Fruit fly (Drosophila melanogaster) whole organism, wandering third instar larva: ENCODE results near the gene VGlut.

Source experiments
- Abd-B ChIP-seq: fragments of >200 bp; optimal IDR thresholded peaks from 2 replicates; lab custom pipeline; 2017; ENCODE audit warnings: missing biosample characterization, missing genetic modification characterization
- CG32264 ChIP-seq: fragments of 200-800 bp; sonication (Bioruptor generic); optimal IDR thresholded peaks from 2 replicates; lab custom pipeline; 2016; ENCODE audit warnings: missing biosample characterization, missing genetic modification characterization
- CrebA ChIP-seq: fragments of 200-800 bp; sonication (Bioruptor generic); optimal IDR thresholded peaks from 2 replicates; lab custom pipeline; 2016; ENCODE audit warnings: missing biosample characterization, mild to moderate bottlenecking, missing genetic modification characterization, borderline replicate concordance
- Dfd ChIP-seq: fragments of >200 bp; optimal IDR thresholded peaks from 2 replicates; lab custom pipeline; 2017; ENCODE audit warnings: missing biosample characterization, missing genetic modification characterization
- Dif ChIP-seq: fragments of 200-275, 200-300 bp; sonication (Bioruptor generic); optimal IDR thresholded peaks from 2 replicates; lab custom pipeline; 2018; ENCODE audit warnings: missing biosample characterization, missing genetic modification characterization; ENCODE audit not compliant: partially characterized antibody
- GATAd ChIP-seq: sonication (Bioruptor generic); optimal IDR thresholded peaks from 2 replicates; lab custom pipeline; 2016; ENCODE audit warnings: missing biosample characterization, missing genetic modification characterization
- HLH106 ChIP-seq: fragments of 200-800 bp; optimal IDR thresholded peaks from 3 replicates; lab custom pipeline; 2019; ENCODE audit warnings: missing biosample characterization, mild to moderate bottlenecking, missing genetic modification characterization, moderate library complexity
- Hnf4 ChIP-seq: fragments of 200-800 bp; sonication (Bioruptor generic); optimal IDR thresholded peaks from 2 replicates; lab custom pipeline; 2016; ENCODE audit warnings: missing biosample characterization, mild to moderate bottlenecking, missing genetic modification characterization
- Hr78 ChIP-seq: fragments of >200 bp; optimal IDR thresholded peaks from 2 replicates; lab custom pipeline; 2017; ENCODE audit warnings: missing biosample characterization, missing genetic modification characterization
- Hr83 ChIP-seq: fragments of 200-300 bp; sonication (Bioruptor generic); optimal IDR thresholded peaks from 2 replicates; lab custom pipeline; 2016; ENCODE audit warnings: missing biosample characterization, mild to moderate bottlenecking, missing genetic modification characterization, moderate library complexity; ENCODE audit not compliant: poor library complexity, severe bottlenecking
- Jra ChIP-seq: sonication (Bioruptor generic); optimal IDR thresholded peaks from 2 replicates; lab custom pipeline; 2016; ENCODE audit warnings: missing biosample characterization, missing genetic modification characterization
- Mio ChIP-seq: sonication (Bioruptor generic); optimal IDR thresholded peaks from 2 replicates; lab custom pipeline; 2016; ENCODE audit warnings: missing biosample characterization, missing genetic modification characterization
- Myc ChIP-seq: fragments of >200 bp; optimal IDR thresholded peaks from 2 replicates; lab custom pipeline; 2017
- N ChIP-seq: fragments of >200 bp; optimal IDR thresholded peaks from 2 replicates; lab custom pipeline; 2018; ENCODE audit warnings: missing biosample characterization, missing external identifiers, missing genetic modification characterization
- Rel ChIP-seq, 2 experiments: fragments of 200-800 bp; sonication (Bioruptor generic) in 1 of 2; optimal IDR thresholded peaks; 2 replicates in 1 of 2; 3 replicates in 1 of 2; lab custom pipeline; 2016 to 2019; ENCODE audit warnings: mild to moderate bottlenecking in 2 of 2, missing biosample characterization in 2 of 2, missing genetic modification characterization in 2 of 2, moderate library complexity in 1 of 2
- Sp1 ChIP-seq: fragments of 200-800 bp; sonication (Bioruptor generic); optimal IDR thresholded peaks from 3 replicates; lab custom pipeline; 2019; ENCODE audit warnings: missing biosample characterization, mild to moderate bottlenecking, missing genetic modification characterization, moderate library complexity
- Vsx2 ChIP-seq: fragments of 200-300, 225-300 bp; sonication (Bioruptor generic); optimal IDR thresholded peaks from 2 replicates; lab custom pipeline; 2018; ENCODE audit warnings: missing biosample characterization, missing genetic modification characterization; ENCODE audit not compliant: partially characterized antibody
- brk ChIP-seq: fragments of 200-800 bp; sonication (Bioruptor generic); optimal IDR thresholded peaks from 2 replicates; lab custom pipeline; 2016; ENCODE audit warnings: missing biosample characterization, mild to moderate bottlenecking, missing genetic modification characterization
- dmrt93B ChIP-seq: fragments of 200-800 bp; sonication (Bioruptor generic); optimal IDR thresholded peaks from 2 replicates; lab custom pipeline; 2018; ENCODE audit warnings: missing biosample characterization, mild to moderate bottlenecking, missing genetic modification characterization
- foxo ChIP-seq, 2 experiments: fragments of 200-800 bp; sonication (Bioruptor generic); optimal IDR thresholded peaks; 2 replicates in 1 of 2; 3 replicates in 1 of 2; lab custom pipeline; 2016 to 2017; ENCODE audit warnings: missing biosample characterization in 2 of 2, missing genetic modification characterization in 2 of 2
- fru ChIP-seq: fragments of 200-800 bp; sonication (Bioruptor generic); optimal IDR thresholded peaks from 3 replicates; lab custom pipeline; 2016; ENCODE audit warnings: missing biosample characterization, mild to moderate bottlenecking, missing genetic modification characterization
- h ChIP-seq: fragments of 200-800 bp; sonication (Bioruptor generic); optimal IDR thresholded peaks from 3 replicates; lab custom pipeline; 2016; ENCODE audit warnings: missing biosample characterization, mild to moderate bottlenecking, missing genetic modification characterization
- jim ChIP-seq: fragments of 175-275, 200-325 bp; sonication (Bioruptor generic); optimal IDR thresholded peaks from 2 replicates; lab custom pipeline; 2016; ENCODE audit warnings: missing biosample characterization, mild to moderate bottlenecking, missing genetic modification characterization
- lola ChIP-seq: fragments of >200 bp; optimal IDR thresholded peaks from 2 replicates; lab custom pipeline; 2017; ENCODE audit warnings: missing biosample characterization, missing genetic modification characterization
- pan ChIP-seq: fragments of >200 bp; optimal IDR thresholded peaks from 2 replicates; lab custom pipeline; 2017
- rgr ChIP-seq: fragments of 200-800 bp; sonication (Bioruptor generic); optimal IDR thresholded peaks from 3 replicates; lab custom pipeline; 2016; ENCODE audit warnings: missing biosample characterization, mild to moderate bottlenecking, missing genetic modification characterization
- sage ChIP-seq: fragments of 200-800 bp; sonication (Bioruptor generic); optimal IDR thresholded peaks from 2 replicates; lab custom pipeline; 2016; ENCODE audit warnings: missing biosample characterization, mild to moderate bottlenecking, missing genetic modification characterization
- sv ChIP-seq: fragments of 200-800 bp; sonication (Bioruptor generic); optimal IDR thresholded peaks from 3 replicates; lab custom pipeline; 2016; ENCODE audit warnings: missing biosample characterization, missing genetic modification characterization
- tai ChIP-seq: sonication (Bioruptor generic); optimal IDR thresholded peaks from 2 replicates; lab custom pipeline; 2016; ENCODE audit warnings: missing biosample characterization, missing genetic modification characterization
- usp ChIP-seq: fragments of >200 bp; optimal IDR thresholded peaks from 2 replicates; lab custom pipeline; 2017; ENCODE audit warnings: missing biosample characterization, missing genetic modification characterization
- woc ChIP-seq: sonication (Bioruptor generic); optimal IDR thresholded peaks from 2 replicates; lab custom pipeline; 2016; ENCODE audit warnings: missing biosample characterization, mild to moderate bottlenecking, missing genetic modification characterization

VGlut gene

DNA sequence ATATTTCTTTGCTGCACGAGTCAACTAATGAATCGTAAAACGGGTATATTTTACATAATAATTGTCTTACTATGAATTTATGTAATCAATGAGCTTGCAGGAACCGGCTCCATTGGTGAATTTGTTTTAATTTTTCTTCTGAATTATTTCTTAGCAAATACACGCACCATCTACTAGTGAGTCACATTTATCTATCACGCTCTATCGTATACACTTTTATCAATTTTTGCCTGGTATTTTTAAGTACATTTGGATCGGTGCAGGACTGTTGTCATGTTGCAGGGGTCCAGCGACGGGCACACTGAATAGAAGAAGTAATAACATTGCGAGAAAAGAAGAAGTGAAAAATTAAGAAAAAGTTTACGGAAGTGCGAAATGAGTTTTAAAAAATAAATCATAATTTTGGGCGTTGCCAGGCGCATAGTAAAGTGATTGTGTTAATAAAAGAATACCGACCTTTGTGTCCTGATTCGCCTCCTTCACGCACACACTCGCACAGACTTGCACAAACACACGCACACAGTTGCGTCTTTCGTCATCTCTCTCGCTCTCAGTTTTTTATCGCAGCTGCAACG lies 34.9 kb upstream of the VGlut start, which contains the start of the genes Rab5 and Axud1:
Gene Rab5, minus strand, starts transcription at position 197 of the 575 bp plus-strand sequence.
Gene Axud1, plus strand, starts transcription at position 269 of the 575 bp plus-strand sequence.
- TF ChIP-seq Hnf4 (GFP tag; lab: Kevin White, UChicago) (no peak), pan (no peak), Jra (GFP tag; lab: Kevin White, UChicago) (peak; percentile 45), rgr (GFP tag; lab: Kevin White, UChicago) (no peak), tai (GFP tag; lab: Kevin White, UChicago) (no peak), Mio (no peak), Dif (GFP tag; lab: Kevin White, UChicago) (no peak), CrebA (GFP tag; lab: Kevin White, UChicago) (no peak), CG32264 (no peak), fru (GFP tag; lab: Kevin White, UChicago) (peak; percentile 47), h (GFP tag; lab: Kevin White, UChicago) (peak; percentile 17), woc (GFP tag; lab: Kevin White, UChicago) (no peak), brk (peak; percentile 28), Myc (lab: Kevin White, UChicago) (no peak), Hr83 (peak; percentile 33), sv (GFP tag; lab: Kevin White, UChicago) (no peak), jim (GFP tag; lab: Kevin White, UChicago) (no peak), usp (no peak)

DNA sequence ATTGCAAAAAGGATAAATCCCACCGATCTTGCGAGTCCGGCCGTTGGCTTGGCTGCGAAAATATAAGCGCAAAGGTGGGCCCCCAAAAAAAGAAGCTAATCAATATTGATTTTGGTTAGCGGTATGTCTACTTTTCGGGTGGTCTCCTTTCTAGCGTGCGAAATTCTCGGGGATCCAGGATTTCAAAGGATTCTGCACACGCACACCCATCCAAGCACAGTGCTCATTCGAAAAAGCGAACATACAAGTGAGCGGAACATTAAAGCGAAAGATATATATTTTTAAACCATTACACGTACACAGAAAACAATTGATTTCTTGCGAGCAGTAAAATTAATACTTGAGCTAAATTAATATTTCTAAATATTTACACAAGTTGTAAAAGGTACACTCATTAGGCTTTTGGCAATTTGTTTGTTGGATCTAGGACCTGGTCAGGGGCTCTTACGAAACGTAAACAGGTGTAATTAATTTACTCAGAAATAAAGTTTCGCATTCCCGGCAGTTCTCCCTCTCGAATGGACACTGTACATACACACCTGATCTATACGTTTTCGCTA lies 34.4 kb upstream of the VGlut start:
- peak; percentile 46 for TF ChIP-seq HLH106 (tag; lab: Kevin White, UChicago)
- no peak for TF ChIP-seq brk
- TF ChIP-seq Hnf4 (GFP tag; lab: Kevin White, UChicago) = no peak
- TF ChIP-seq Mio = no peak
- peak in 1 of 2 experiments; percentile 32 for TF ChIP-seq foxo (GFP tag; optimal IDR thresholded peaks at IDR 0.05; lab: Kevin White, UChicago)
- TF ChIP-seq rgr (GFP tag; lab: Kevin White, UChicago) = peak; percentile 26
- no peak for TF ChIP-seq Dfd
- TF ChIP-seq sage = peak; percentile 7
- TF ChIP-seq h (GFP tag; lab: Kevin White, UChicago) = peak; percentile 17
- peak; percentile 11 for TF ChIP-seq fru (GFP tag; lab: Kevin White, UChicago)
- TF ChIP-seq, all 38 proteins: peak for 6

DNA sequence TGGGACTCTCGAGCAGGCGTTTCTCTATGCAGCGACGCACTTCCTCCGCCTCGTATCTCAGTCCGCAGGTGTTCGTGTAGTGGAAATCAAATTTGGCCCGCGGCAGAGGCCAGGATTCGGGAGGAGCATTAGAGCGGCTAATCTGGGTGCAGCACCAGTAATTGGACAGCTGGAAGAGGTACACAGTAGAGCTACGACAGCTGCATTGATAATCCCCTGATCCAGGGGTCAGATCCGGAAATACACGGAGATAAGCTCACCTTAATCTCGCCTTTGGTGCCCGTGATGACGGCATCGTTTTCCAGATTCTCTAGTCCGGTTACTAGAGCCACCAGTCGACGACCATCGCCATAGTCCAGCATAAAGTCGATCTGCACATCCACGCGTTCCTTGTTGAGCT lies 29.7 kb upstream of the VGlut start:
- TF ChIP-seq Hr78 (GFP tag; lab: Kevin White, UChicago) = no peak
- TF ChIP-seq Abd-B = no peak
- TF ChIP-seq jim (GFP tag; lab: Kevin White, UChicago) = no peak
- TF ChIP-seq h (GFP tag; lab: Kevin White, UChicago) = no peak
- TF ChIP-seq Mio = no peak
- no peak for TF ChIP-seq Dfd
- TF ChIP-seq Sp1 (GFP tag; lab: Kevin White, UChicago) = no peak
- TF ChIP-seq dmrt93B (GFP tag; lab: Kevin White, UChicago) = no peak
- TF ChIP-seq rgr (GFP tag; lab: Kevin White, UChicago) = no peak
- no peak for TF ChIP-seq lola (GFP tag; lab: Kevin White, UChicago)
- TF ChIP-seq foxo (GFP tag; optimal IDR thresholded peaks at IDR 0.05; lab: Kevin White, UChicago) = no peak
- no peak for TF ChIP-seq Rel (GFP tag; optimal IDR thresholded peaks at IDR 0.05; lab: Kevin White, UChicago)
- TF ChIP-seq Rel (tag; optimal IDR thresholded peaks at IDR 0.05; lab: Kevin White, UChicago) = no peak

DNA sequence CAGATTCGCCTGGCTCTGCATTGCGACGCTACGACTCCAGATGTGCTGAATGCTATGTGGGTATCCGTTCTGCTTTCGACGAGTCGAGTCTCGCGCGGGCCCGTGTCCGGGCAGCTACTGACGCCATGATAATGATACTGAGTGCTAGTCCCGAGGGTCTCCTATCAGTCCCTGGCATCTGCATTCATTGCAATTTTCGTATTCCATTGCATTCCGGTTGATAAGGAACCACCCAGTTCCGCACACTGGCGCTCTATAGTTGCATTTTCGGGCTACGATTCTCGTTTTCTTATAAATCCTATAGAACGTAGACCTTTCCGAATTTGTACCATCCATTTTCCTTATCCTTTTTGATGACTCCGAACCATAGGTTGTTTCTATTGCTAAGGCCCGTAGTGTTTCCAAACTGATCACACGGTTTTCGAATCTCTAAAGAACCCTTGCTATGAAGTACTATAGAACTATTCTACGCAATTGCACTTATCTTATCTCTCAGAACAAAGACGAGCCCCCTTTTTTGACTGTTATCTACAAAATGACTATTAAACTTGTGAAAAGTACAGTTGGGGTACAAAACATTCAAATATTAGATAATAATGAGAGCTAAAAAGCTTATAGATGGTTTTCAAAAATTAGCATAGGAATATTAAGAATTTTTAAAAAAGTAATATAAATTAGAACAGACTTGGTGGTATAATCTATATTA lies 28.5 kb upstream of the VGlut start, which contains the start of gene CG3597:
Gene CG3597, minus strand, starts transcription at position 119 of the 706 bp plus-strand sequence.
- TF ChIP-seq h (GFP tag; lab: Kevin White, UChicago) (no peak), Hr78 (GFP tag; lab: Kevin White, UChicago) (no peak), Abd-B (no peak), N (GFP tag; lab: Kevin White, UChicago) (no peak), pan (no peak), brk (no peak), fru (GFP tag; lab: Kevin White, UChicago) (no peak), Sp1 (GFP tag; lab: Kevin White, UChicago) (no peak), GATAd (no peak), Rel (GFP tag; optimal IDR thresholded peaks at IDR 0.05; lab: Kevin White, UChicago) (no peak), Rel (tag; optimal IDR thresholded peaks at IDR 0.05; lab: Kevin White, UChicago) (no peak), woc (GFP tag; lab: Kevin White, UChicago) (no peak), sage (no peak), sv (GFP tag; lab: Kevin White, UChicago) (no peak), Jra (GFP tag; lab: Kevin White, UChicago) (no peak), HLH106 (tag; lab: Kevin White, UChicago) (no peak), dmrt93B (GFP tag; lab: Kevin White, UChicago) (no peak), CrebA (GFP tag; lab: Kevin White, UChicago) (no peak), Vsx2 (GFP tag; lab: Kevin White, UChicago) (no peak), Hr83 (no peak)
